Fruit fly (Drosophila melanogaster): ENCODE results near the gene jub.

jub gene

DNA sequence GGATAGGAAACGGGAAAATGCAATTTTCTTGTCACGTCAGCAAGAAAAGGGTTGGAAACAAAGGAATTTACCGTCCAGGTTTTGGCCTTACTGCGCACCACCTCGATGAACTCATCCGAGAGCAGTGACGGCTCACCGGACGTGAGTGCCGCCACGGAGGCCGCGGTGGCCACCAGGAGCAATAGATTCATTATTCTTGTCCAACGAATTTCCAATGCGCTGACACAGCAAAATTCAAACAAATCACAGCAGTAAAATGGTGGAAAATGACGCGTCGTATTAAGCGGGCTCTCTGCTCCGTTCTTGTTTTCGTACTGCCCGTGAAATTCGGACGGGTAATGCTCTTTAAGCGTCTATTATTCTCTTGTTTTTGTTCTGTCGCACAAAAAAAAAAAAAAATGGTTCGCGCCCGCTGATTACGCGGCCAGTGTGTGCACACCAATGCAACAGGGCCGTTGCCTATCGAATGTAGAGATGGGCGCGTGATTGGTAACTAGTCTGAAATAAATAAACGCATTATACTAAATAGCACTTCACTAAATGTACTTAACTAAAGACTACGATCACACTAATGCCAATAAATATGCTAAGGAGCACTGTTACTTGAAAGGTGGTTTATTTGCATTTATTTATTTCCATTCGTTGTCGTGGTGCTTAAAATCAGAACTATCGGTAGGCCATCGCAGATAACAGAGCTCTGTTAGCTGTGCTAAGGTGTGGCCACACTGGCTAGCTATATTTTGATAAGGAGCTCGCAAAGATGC is 48.2 kb downstream of the jub start, which contains the start of the genes CtsB and amrt (continued):
- TF ChIP-seq CG17186 (GFP tag; optimal IDR thresholded peaks at IDR 0.05), result peak; percentile 95
- TF ChIP-seq gcm2 (GFP tag; optimal IDR thresholded peaks at IDR 0.05), result no peak
- peak; percentile 46 for TF ChIP-seq CG9797 (GFP tag; optimal IDR thresholded peaks at IDR 0.05)
- TF ChIP-seq ase (GFP tag; IDR thresholded peaks at IDR 0.05), result no peak
- peak; percentile 75 for TF ChIP-seq CG14860 (GFP tag; IDR thresholded peaks at IDR 0.05; ENCODE audit: partially characterized antibody)
- no peak for TF ChIP-seq HLH3B (GFP tag; IDR thresholded peaks at IDR 0.05)
- TF ChIP-seq slou (GFP tag; optimal IDR thresholded peaks at IDR 0.05), result no peak
- peak; percentile 67 for TF ChIP-seq HLH54F (GFP tag; optimal IDR thresholded peaks at IDR 0.05)
- TF ChIP-seq gro (GFP tag; optimal IDR thresholded peaks at IDR 0.05), result peak; percentile 61
- peak; percentile 76 for TF ChIP-seq amos (GFP tag; IDR thresholded peaks at IDR 0.05; ENCODE audit: partially characterized antibody)
- no peak for TF ChIP-seq NFAT (GFP tag; IDR thresholded peaks at IDR 0.05)
- peak; percentile 30 for TF ChIP-seq Meics (GFP tag; optimal IDR thresholded peaks at IDR 0.05)
- no peak for TF ChIP-seq ems (GFP tag; optimal IDR thresholded peaks at IDR 0.05)
- no peak for TF ChIP-seq cg (GFP tag; optimal IDR thresholded peaks at IDR 0.05)
- TF ChIP-seq CG1832 (GFP tag; optimal IDR thresholded peaks at IDR 0.05), result no peak
- TF ChIP-seq CG14441 (GFP tag; IDR thresholded peaks at IDR 0.05), result no peak
- peak; percentile 0 for TF ChIP-seq Fer2 (tag; optimal IDR thresholded peaks at IDR 0.05)
- TF ChIP-seq CG30020 (tag; optimal IDR thresholded peaks at IDR 0.05), result peak; percentile 57
- TF ChIP-seq Gug (GFP tag; IDR thresholded peaks at IDR 0.05), result no peak; the same call in 3 of the 4 replicates
- TF ChIP-seq CG10366 (GFP tag; IDR thresholded peaks at IDR 0.05), result peak; percentile 34
- no peak for TF ChIP-seq CG18764 (GFP tag; optimal IDR thresholded peaks at IDR 0.05)
- TF ChIP-seq inv (GFP tag; IDR thresholded peaks at IDR 0.05; ENCODE audit: partially characterized antibody), result peak; percentile 82
- peak; percentile 56 for TF ChIP-seq Ets97D (GFP tag; optimal IDR thresholded peaks at IDR 0.05)
- TF ChIP-seq zen2 (GFP tag; IDR thresholded peaks at IDR 0.05; ENCODE audit: partially characterized antibody), result no peak; the same call in 2 of the 3 replicates
- TF ChIP-seq B-H2 (GFP tag; optimal IDR thresholded peaks at IDR 0.05), result peak; percentile 20
- TF ChIP-seq gsb-n (tag; optimal IDR thresholded peaks at IDR 0.05), result no peak
- TF ChIP-seq crp (GFP tag; optimal IDR thresholded peaks at IDR 0.05), result peak in 1 of 2 experiments; percentile 65
- TF ChIP-seq cad (GFP tag; optimal IDR thresholded peaks at IDR 0.05), result no peak
- no peak for TF ChIP-seq CG14667 (GFP tag; IDR thresholded peaks at IDR 0.05)
- peak; percentile 86 for TF ChIP-seq hkb (optimal IDR thresholded peaks at IDR 0.05)
- TF ChIP-seq hkb (GFP tag; IDR thresholded peaks at IDR 0.05), result no peak
- no peak for TF ChIP-seq CG8359 (GFP tag; optimal IDR thresholded peaks at IDR 0.05; ENCODE audit: borderline replicate concordance)
- no peak for TF ChIP-seq Deaf1 (tag; optimal IDR thresholded peaks at IDR 0.05)
- TF ChIP-seq hbn (GFP tag; IDR thresholded peaks at IDR 0.05; ENCODE audit: partially characterized antibody), result peak; percentile 60
- peak; percentile 51 for TF ChIP-seq Camta (GFP tag; optimal IDR thresholded peaks at IDR 0.05)
- TF ChIP-seq CG9876 (GFP tag; optimal IDR thresholded peaks at IDR 0.05), result peak; percentile 20
- TF ChIP-seq CG13296 (GFP tag; optimal IDR thresholded peaks at IDR 0.05), result no peak
- peak; percentile 46 for TF ChIP-seq shn (GFP tag; optimal IDR thresholded peaks at IDR 0.05)
- TF ChIP-seq jing (GFP tag; optimal IDR thresholded peaks at IDR 0.05), result no peak
- TF ChIP-seq h (optimal IDR thresholded peaks at IDR 0.05), result no peak
- TF ChIP-seq CG8089 (GFP tag; optimal IDR thresholded peaks at IDR 0.05), result peak; percentile 46
- 0 out of 3 replicates have a peak, but pooled peaks have one; percentile 18 for TF ChIP-seq CG34422 (GFP tag; IDR thresholded peaks at IDR 0.05)
- TF ChIP-seq CG7271 (tag; optimal IDR thresholded peaks at IDR 0.05), result no peak
- TF ChIP-seq Pdp1 (GFP tag; optimal IDR thresholded peaks at IDR 0.05), result peak; percentile 57 to 61
- peak; percentile 98 for TF ChIP-seq Sin3A (optimal IDR thresholded peaks at IDR 0.05)
- peak; percentile 71 for TF ChIP-seq CG12659 (GFP tag; optimal IDR thresholded peaks at IDR 0.05)
- peak; percentile 68 for TF ChIP-seq CG2120 (GFP tag; optimal IDR thresholded peaks at IDR 0.05)
- TF ChIP-seq Ravus (GFP tag; IDR thresholded peaks at IDR 0.05), result no peak
- peak; percentile 41; the same call in 2 of the 3 replicates for TF ChIP-seq Aef1 (GFP tag; IDR thresholded peaks at IDR 0.05)
- TF ChIP-seq ftz-f1 (GFP tag; optimal IDR thresholded peaks at IDR 0.05), result peak; percentile 1

Measured in whole organism, embryonic.